Worm (Caenorhabditis elegans): ENCODE data around the gene K03H6.5.

- TF ChIP-seq him-1 (tag; optimal IDR thresholded peaks at IDR 0.05) (no peak), dao-5 (tag; optimal IDR thresholded peaks at IDR 0.05) (no peak), W03F9.2 (tag; optimal IDR thresholded peaks at IDR 0.05) (no peak)
These were observed at the start of gene K03H6.5 for ce11 chrIV:1536316-1536715.
